Fruit fly (Drosophila melanogaster) whole organism, embryonic: ENCODE measurements around the gene CG9411.

Experiments used
- Adf1 ChIP-seq: fragments of 200-800 bp; sonication (Bioruptor generic); IDR thresholded peaks from 2 replicates; pipeline ENCODE4 v1.3.6; 2022; ENCODE audit warnings: missing biosample characterization, missing genetic modification characterization
- Atf-2 ChIP-seq: fragments of 200-800 bp; sonication (Bioruptor generic); optimal IDR thresholded peaks from 2 replicates; lab custom pipeline; 2016; ENCODE audit warnings: missing biosample characterization, missing genetic modification characterization
- Atf6 ChIP-seq: fragments of 200-800 bp; sonication (Bioruptor generic); IDR thresholded peaks from 2 replicates; pipeline ENCODE4 v1.3.6; 2022; ENCODE audit warnings: missing biosample characterization, missing genetic modification characterization
- CG10209 ChIP-seq: fragments of 200-800 bp; sonication (Bioruptor generic); optimal IDR thresholded peaks from 3 replicates; lab custom pipeline; 2017; ENCODE audit warnings: missing biosample characterization, mild to moderate bottlenecking, missing genetic modification characterization, missing genetic modification reagents
- CG10366 ChIP-seq: fragments of 200-800 bp; sonication (Bioruptor generic); IDR thresholded peaks from 2 replicates; pipeline ENCODE4 v1.3.6; 2022; ENCODE audit warnings: missing biosample characterization, missing genetic modification characterization
- CG11560 ChIP-seq: fragments of 200-800 bp; sonication (Bioruptor generic); IDR thresholded peaks from 3 replicates; pipeline ENCODE4 v1.3.6; 2022; ENCODE audit warnings: missing biosample characterization, missing genetic modification characterization
- CG12155 ChIP-seq: fragments of 200-800 bp; sonication (Bioruptor generic); optimal IDR thresholded peaks from 3 replicates; lab custom pipeline; 2016; ENCODE audit warnings: missing biosample characterization, missing genetic modification characterization
- CG1233 ChIP-seq: fragments of 200-800 bp; sonication (Bioruptor generic); optimal IDR thresholded peaks from 4 replicates; lab custom pipeline; 2018; ENCODE audit warnings: missing biosample characterization, mild to moderate bottlenecking, missing genetic modification characterization
- CG12391 ChIP-seq: fragments of 200-800 bp; sonication (Bioruptor generic); optimal IDR thresholded peaks from 3 replicates; lab custom pipeline; 2018; ENCODE audit warnings: missing biosample characterization, mild to moderate bottlenecking, missing genetic modification characterization, moderate library complexity
- CG12942 ChIP-seq: fragments of 200-800 bp; sonication (Bioruptor generic); optimal IDR thresholded peaks from 3 replicates; lab custom pipeline; 2016; ENCODE audit warnings: missing biosample characterization, missing genetic modification characterization
- CG17359 ChIP-seq: fragments of 200-800 bp; sonication (Bioruptor generic); optimal IDR thresholded peaks from 3 replicates; lab custom pipeline; 2018; ENCODE audit warnings: missing biosample characterization, mild to moderate bottlenecking, missing genetic modification characterization, moderate library complexity
- CG17385 ChIP-seq: fragments of 200-800 bp; sonication (Bioruptor generic); optimal IDR thresholded peaks from 3 replicates; lab custom pipeline; 2018; ENCODE audit warnings: missing biosample characterization, mild to moderate bottlenecking, missing genetic modification characterization
- CG18764 ChIP-seq: fragments of 200-800 bp; sonication (Bioruptor generic); optimal IDR thresholded peaks from 3 replicates; lab custom pipeline; 2016; ENCODE audit warnings: missing biosample characterization, missing genetic modification characterization
- CG2889 ChIP-seq: fragments of 200-800 bp; sonication (Bioruptor generic); IDR thresholded peaks from 3 replicates; pipeline ENCODE4 v1.3.6; 2022; ENCODE audit warnings: missing biosample characterization, missing genetic modification characterization
- CG31441 ChIP-seq: fragments of 200-800 bp; sonication (Bioruptor generic); IDR thresholded peaks from 2 replicates; pipeline ENCODE4 v1.3.6; 2022; ENCODE audit warnings: missing biosample characterization, missing genetic modification characterization
- CG3407 ChIP-seq: fragments of 200-800 bp; sonication (Bioruptor generic); optimal IDR thresholded peaks from 2 replicates; lab custom pipeline; 2018; ENCODE audit warnings: missing biosample characterization, mild to moderate bottlenecking, missing genetic modification characterization
- CG34224 ChIP-seq: fragments of 200-800 bp; sonication (Bioruptor generic); IDR thresholded peaks from 3 replicates; pipeline ENCODE4 v1.3.6; 2022; ENCODE audit warnings: missing biosample characterization, missing genetic modification characterization; ENCODE audit not compliant: partially characterized antibody
- CG34376 ChIP-seq: fragments of 200-800 bp; sonication (Bioruptor generic); optimal IDR thresholded peaks from 2 replicates; lab custom pipeline; 2018; ENCODE audit warnings: missing biosample characterization, mild to moderate bottlenecking, missing genetic modification characterization
- CG4328 ChIP-seq: fragments of 200-800 bp; sonication (Bioruptor generic); optimal IDR thresholded peaks from 3 replicates; lab custom pipeline; 2017; ENCODE audit warnings: missing biosample characterization, missing genetic modification reagents, missing genetic modification characterization
- CG43689 ChIP-seq: fragments of 200-800 bp; sonication (Bioruptor generic); IDR thresholded peaks from 2 replicates; pipeline ENCODE4 v1.3.6; 2022; ENCODE audit warnings: missing biosample characterization, missing genetic modification characterization
- CG6683 ChIP-seq: fragments of 200-800 bp; sonication (Bioruptor generic); optimal IDR thresholded peaks from 2 replicates; lab custom pipeline; 2017; ENCODE audit warnings: missing biosample characterization, mild to moderate bottlenecking, missing genetic modification characterization, missing genetic modification reagents
- CG6689 ChIP-seq: fragments of 200-800 bp; sonication (Bioruptor generic); IDR thresholded peaks from 2 replicates; pipeline ENCODE4 v1.3.6; 2022; ENCODE audit warnings: missing biosample characterization, missing genetic modification characterization
- CG6765 ChIP-seq: fragments of 200-800 bp; sonication (Bioruptor generic); optimal IDR thresholded peaks from 3 replicates; lab custom pipeline; 2017; ENCODE audit warnings: missing biosample characterization, mild to moderate bottlenecking, missing genetic modification characterization
- CG8359 ChIP-seq: fragments of 200-800 bp; sonication (Bioruptor generic); optimal IDR thresholded peaks from 2 replicates; lab custom pipeline; 2017; ENCODE audit warnings: missing biosample characterization, mild to moderate bottlenecking, missing genetic modification characterization, borderline replicate concordance
- CG9437 ChIP-seq: fragments of 200-800 bp; sonication (Bioruptor generic); optimal IDR thresholded peaks from 2 replicates; lab custom pipeline; 2018; ENCODE audit warnings: missing biosample characterization, mild to moderate bottlenecking, missing genetic modification characterization
- Ets97D ChIP-seq: fragments of 200-800 bp; sonication (Bioruptor generic); optimal IDR thresholded peaks from 3 replicates; lab custom pipeline; 2016; ENCODE audit warnings: missing biosample characterization, missing genetic modification characterization
- HLH3B ChIP-seq: fragments of 200-800 bp; sonication (Bioruptor generic); IDR thresholded peaks from 2 replicates; pipeline ENCODE4 v1.3.6; 2022; ENCODE audit warnings: missing biosample characterization, missing genetic modification characterization
- NfI ChIP-seq: fragments of 200-800 bp; sonication (Bioruptor generic); optimal IDR thresholded peaks from 3 replicates; lab custom pipeline; 2018; ENCODE audit warnings: missing biosample characterization, mild to moderate bottlenecking, missing genetic modification characterization, moderate library complexity
- Oli ChIP-seq: fragments of 200-800 bp; sonication (Bioruptor generic); optimal IDR thresholded peaks from 2 replicates; lab custom pipeline; 2018; ENCODE audit warnings: missing biosample characterization, mild to moderate bottlenecking, missing genetic modification characterization, moderate library complexity
- Ravus ChIP-seq: fragments of 200-800 bp; sonication (Bioruptor generic); IDR thresholded peaks from 2 replicates; pipeline ENCODE4 v1.3.6; 2022; ENCODE audit warnings: missing biosample characterization, missing genetic modification characterization
- Rfx ChIP-seq: fragments of 200-800 bp; sonication (Bioruptor generic); IDR thresholded peaks from 2 replicates; pipeline ENCODE4 v1.3.6; 2022; ENCODE audit warnings: missing biosample characterization, missing genetic modification characterization
- ara ChIP-seq: fragments of 200-800 bp; sonication (Bioruptor generic); IDR thresholded peaks from 2 replicates; pipeline ENCODE4 v1.3.6; 2022; ENCODE audit warnings: missing biosample characterization, missing genetic modification characterization
- corto ChIP-seq: fragments of 200-800 bp; sonication (Bioruptor generic); optimal IDR thresholded peaks from 2 replicates; lab custom pipeline; 2016; ENCODE audit warnings: missing biosample characterization, mild to moderate bottlenecking, missing genetic modification characterization, moderate library complexity
- dmrt11E ChIP-seq: fragments of 200-800 bp; sonication (Bioruptor generic); optimal IDR thresholded peaks from 3 replicates; lab custom pipeline; 2018; ENCODE audit warnings: missing biosample characterization, mild to moderate bottlenecking, missing genetic modification characterization, moderate library complexity
- ftz-f1 ChIP-seq: fragments of 200-800 bp; sonication (Bioruptor generic); optimal IDR thresholded peaks from 2 replicates; lab custom pipeline; 2016; ENCODE audit warnings: missing biosample characterization, missing genetic modification characterization
- hb ChIP-seq: fragments of 200-800 bp; sonication (Bioruptor generic); IDR thresholded peaks from 3 replicates; pipeline ENCODE4 v1.3.6; 2022; ENCODE audit warnings: missing biosample characterization, missing genetic modification characterization; ENCODE audit not compliant: partially characterized antibody
- klu ChIP-seq: fragments of 200-800 bp; sonication (Bioruptor generic); IDR thresholded peaks from 2 replicates; pipeline ENCODE4 v1.3.6; 2022; ENCODE audit warnings: missing biosample characterization, missing genetic modification characterization
- lola ChIP-seq, 3 experiments: fragments of >200 bp in 2 of 3; fragments of 200-800 bp in 1 of 3; sonication (Bioruptor generic) in 1 of 3; optimal IDR thresholded peaks; 2 replicates each; lab custom pipeline; 2017 to 2019; ENCODE audit warnings: missing biosample characterization in 3 of 3, missing genetic modification characterization in 3 of 3, mild to moderate bottlenecking in 1 of 3, moderate library complexity in 1 of 3
- lov ChIP-seq, 2 experiments: fragments of 200-800 bp in 1 of 2; fragments of >200 bp in 1 of 2; sonication (Bioruptor generic) in 1 of 2; IDR thresholded peaks in 1 of 2; optimal IDR thresholded peaks in 1 of 2; 2 replicates in 1 of 2; 3 replicates in 1 of 2; pipeline versions ENCODE4 v1.3.6 to Lab custom; 2017 to 2022; ENCODE audit warnings: missing biosample characterization in 1 of 2, missing genetic modification characterization in 1 of 2
- nerfin-1 ChIP-seq: fragments of 200-800 bp; sonication (Bioruptor generic); optimal IDR thresholded peaks from 3 replicates; lab custom pipeline; 2019; ENCODE audit warnings: missing biosample characterization, mild to moderate bottlenecking, missing genetic modification characterization, moderate library complexity
- oc ChIP-seq: fragments of 200-800 bp; sonication (Bioruptor generic); optimal IDR thresholded peaks from 2 replicates; lab custom pipeline; 2018; ENCODE audit warnings: missing biosample characterization, mild to moderate bottlenecking, missing genetic modification characterization, moderate library complexity
- pum ChIP-seq: fragments of 200-800 bp; sonication (Bioruptor generic); optimal IDR thresholded peaks from 2 replicates; lab custom pipeline; 2016; ENCODE audit warnings: missing biosample characterization, missing genetic modification characterization
- sc ChIP-seq, 3 experiments: fragments of >200 bp in 2 of 3; fragments of 200-800 bp in 1 of 3; sonication (Bioruptor generic) in 1 of 3; optimal IDR thresholded peaks; 2 replicates in 2 of 3; 3 replicates in 1 of 3; lab custom pipeline; 2017; ENCODE audit warnings: mild to moderate bottlenecking in 1 of 3, missing biosample characterization in 1 of 3, missing genetic modification characterization in 1 of 3, missing genetic modification reagents in 1 of 3
- sens ChIP-seq: fragments of 200-800 bp; sonication (Bioruptor generic); peaks from one replicate; lab custom pipeline; 2016; ENCODE audit warnings: missing biosample characterization, missing genetic modification characterization
- sim ChIP-seq: fragments of 200-800 bp; sonication (Bioruptor generic); IDR thresholded peaks from 2 replicates; pipeline ENCODE4 v1.3.6; 2022; ENCODE audit warnings: missing biosample characterization, missing genetic modification characterization
- ssp ChIP-seq: fragments of 200-800 bp; sonication (Bioruptor generic); IDR thresholded peaks from 2 replicates; pipeline ENCODE4 v1.3.6; 2022; ENCODE audit warnings: missing biosample characterization, missing genetic modification characterization
- trh ChIP-seq: fragments of 200-800 bp; sonication (Bioruptor generic); optimal IDR thresholded peaks from 2 replicates; lab custom pipeline; 2016; ENCODE audit warnings: missing biosample characterization, missing genetic modification characterization
- ttk ChIP-seq: fragments of 200-800 bp; sonication (Bioruptor generic); IDR thresholded peaks from 2 replicates; pipeline ENCODE4 v2.1.2; 2022; ENCODE audit warnings: missing biosample characterization, missing genetic modification characterization
- usp ChIP-seq: fragments of >200 bp; optimal IDR thresholded peaks from 2 replicates; lab custom pipeline; 2017; ENCODE audit warnings: missing biosample characterization, missing genetic modification characterization

Gene CG9411

dm6 chrX:14483521-14484031 lies 3.7 kb upstream of the CG9411 start (continued):
- TF ChIP-seq CG3407 (GFP tag; lab: Kevin White, UChicago) (peak; percentile 45), CG6689 (GFP tag; lab: Robert Waterston, UW) (peak; percentile 66), CG34224 (GFP tag; lab: Robert Waterston, UW) (no peak), hb (GFP tag; lab: Robert Waterston, UW) (no peak), oc (tag; lab: Kevin White, UChicago) (no peak), CG10366 (peak; percentile 58; the same call in 1 of the 2 replicates), CG12391 (tag; lab: Kevin White, UChicago) (peak; percentile 66), trh (GFP tag; lab: Kevin White, UChicago) (peak; percentile 8), CG6765 (GFP tag; lab: Kevin White, UChicago) (no peak), sens (peak; percentile 95), lov (optimal IDR thresholded peaks at IDR 0.05; lab: Kevin White, UChicago) (no peak), lov (GFP tag; IDR thresholded peaks at IDR 0.05; lab: Robert Waterston, UW) (no peak), CG31441 (GFP tag; lab: Robert Waterston, UW) (peak; percentile 81), sc (optimal IDR thresholded peaks at IDR 0.05; lab: Kevin White, UChicago) (no peak), sc (GFP tag; optimal IDR thresholded peaks at IDR 0.05; lab: Kevin White, UChicago) (peak; percentile 42), HLH3B (GFP tag; lab: Robert Waterston, UW) (peak; percentile 51), CG12942 (peak; percentile 24), NfI (GFP tag; lab: Kevin White, UChicago) (peak; percentile 4), CG11560 (tag; lab: Robert Waterston, UW) (no peak), Atf6 (no peak), dmrt11E (tag; lab: Kevin White, UChicago) (peak; percentile 65), CG17359 (tag; lab: Kevin White, UChicago) (peak; percentile 75), lola (GFP tag; optimal IDR thresholded peaks at IDR 0.05; lab: Kevin White, UChicago) (peak in 1 of 3 experiments; percentile 71), pum (GFP tag; lab: Kevin White, UChicago) (peak; percentile 45), CG10209 (peak; percentile 59), ssp (GFP tag; lab: Robert Waterston, UW) (peak; percentile 16; the same call in 1 of the 2 replicates), CG17385 (peak; percentile 53), CG4328 (peak; percentile 31), ara (peak; percentile 45; the same call in 1 of the 2 replicates), sim (GFP tag; lab: Robert Waterston, UW) (no peak), CG8359 (GFP tag; lab: Kevin White, UChicago) (peak; percentile 46), CG1233 (GFP tag; lab: Kevin White, UChicago) (peak; percentile 48), corto (GFP tag; lab: Kevin White, UChicago) (no peak), Atf-2 (no peak), CG43689 (GFP tag; lab: Robert Waterston, UW) (no peak), nerfin-1 (tag; lab: Kevin White, UChicago) (peak; percentile 67), Oli (tag; lab: Kevin White, UChicago) (peak; percentile 80), CG18764 (GFP tag; lab: Kevin White, UChicago) (peak; percentile 21), Adf1 (GFP tag; lab: Robert Waterston, UW) (no peak), klu (GFP tag; lab: Robert Waterston, UW) (no peak), ttk (GFP tag; lab: Robert Waterston, UW) (peak; percentile 55), CG9437 (GFP tag; lab: Kevin White, UChicago) (peak; percentile 67), CG12155 (peak; percentile 30), Rfx (GFP tag; lab: Robert Waterston, UW) (peak; percentile 43; the same call in 1 of the 2 replicates), CG6683 (peak; percentile 24), CG2889 (GFP tag; lab: Robert Waterston, UW) (no peak), Ets97D (GFP tag; lab: Kevin White, UChicago) (no peak), usp (GFP tag; lab: Kevin White, UChicago) (no peak), ftz-f1 (no peak), Ravus (no peak), CG34376 (GFP tag; lab: Kevin White, UChicago) (no peak)
